Worm (Caenorhabditis elegans): ENCODE measurements around the gene F28C1.3.

The F28C1.3 gene

DNA sequence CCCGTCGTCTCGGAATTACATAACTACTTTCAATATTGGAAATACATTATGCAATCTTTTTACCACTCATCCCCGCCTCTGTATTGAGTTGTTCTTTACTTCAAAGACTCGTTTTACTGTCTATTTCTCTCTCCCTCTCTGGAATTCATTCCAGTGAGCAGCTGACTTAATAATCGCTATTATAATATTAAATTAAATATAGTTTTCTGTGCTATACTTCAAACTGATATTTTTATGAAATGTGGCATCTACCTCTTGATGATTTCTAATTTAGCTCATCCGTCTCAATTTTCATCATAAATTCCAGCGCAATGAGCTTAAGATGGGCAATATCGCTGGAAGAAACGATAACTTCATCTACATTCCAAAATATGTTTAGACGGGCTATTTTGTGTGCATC is 35.0 kb downstream of the F28C1.3 start, which contains the start of gene T28H10.1:
TSS of gene T28H10.1 (plus strand) at position 301 of the 400 bp plus-strand sequence.
- TF ChIP-seq ceh-2 (tag; optimal IDR thresholded peaks at IDR 0.05): no peak
- TF ChIP-seq mec-3 (tag; optimal IDR thresholded peaks at IDR 0.05; ENCODE audit: borderline replicate concordance): no peak
- TF ChIP-seq K09A11.1 (tag; optimal IDR thresholded peaks at IDR 0.05; ENCODE audit: insufficient read depth): no peak
- no peak for TF ChIP-seq hlh-15 (tag; optimal IDR thresholded peaks at IDR 0.05)
- no peak for TF ChIP-seq pag-3 (tag; optimal IDR thresholded peaks at IDR 0.05; ENCODE audit: borderline replicate concordance)
- TF ChIP-seq ceh-14 (tag; optimal IDR thresholded peaks at IDR 0.05): no peak
- no peak for TF ChIP-seq pha-2 (tag; optimal IDR thresholded peaks at IDR 0.05)
- TF ChIP-seq ztf-16 (tag; optimal IDR thresholded peaks at IDR 0.05): no peak

DNA sequence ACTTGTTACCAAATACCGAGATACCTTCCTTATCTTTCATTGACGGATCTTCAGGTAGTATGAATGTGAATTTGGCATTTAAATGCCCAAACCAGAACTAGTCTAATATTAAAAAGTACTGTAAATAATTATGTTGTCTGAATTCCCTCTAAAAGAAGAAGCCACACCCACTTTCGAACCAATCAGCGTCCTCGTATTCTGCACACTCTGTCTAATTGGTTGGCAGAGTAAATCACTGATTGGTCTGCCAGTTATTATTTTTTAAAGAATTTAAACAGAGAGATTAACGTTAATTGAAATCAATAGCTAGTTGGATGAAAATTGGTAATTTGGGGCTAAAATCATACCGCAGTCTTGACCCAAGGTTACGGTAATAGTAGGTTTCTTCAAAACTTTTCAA is 37.3 kb downstream of the F28C1.3 start:
- no peak for TF ChIP-seq ceh-24 (tag; optimal IDR thresholded peaks at IDR 0.05)
- TF ChIP-seq nfya-1 (tag; optimal IDR thresholded peaks at IDR 0.05): peak; percentile 50

- TF ChIP-seq nfya-1 (tag; optimal IDR thresholded peaks at IDR 0.05) (no peak), ref-2 (tag; optimal IDR thresholded peaks at IDR 0.05) (no peak), che-1 (tag; optimal IDR thresholded peaks at IDR 0.05) (no peak), ceh-22 (tag; optimal IDR thresholded peaks at IDR 0.05) (no peak), ttx-3 (tag; optimal IDR thresholded peaks at IDR 0.05) (no peak), hlh-6 (tag; optimal IDR thresholded peaks at IDR 0.05) (no peak), pha-4 (tag; optimal IDR thresholded peaks at IDR 0.05) (no peak), ceh-14 (tag; optimal IDR thresholded peaks at IDR 0.05) (no peak), hlh-13 (GFP tag; optimal IDR thresholded peaks at IDR 0.05) (no peak), ceh-9 (tag; optimal IDR thresholded peaks at IDR 0.05) (no peak), ets-4 (tag; optimal IDR thresholded peaks at IDR 0.05) (no peak), tbx-7 (tag; optimal IDR thresholded peaks at IDR 0.05) (no peak), ama-1 (optimal IDR thresholded peaks at IDR 0.05) (no peak), madf-2 (tag; optimal IDR thresholded peaks at IDR 0.05) (no peak), nhr-11 (tag; optimal IDR thresholded peaks at IDR 0.05) (no peak), pag-3 (tag; optimal IDR thresholded peaks at IDR 0.05; ENCODE audit: borderline replicate concordance) (no peak)
These were observed 37.7 kb downstream of the F28C1.3 start, which contains the start of gene nlp-46 for ce11 chrV:12506185-12506584. nlp-46 (minus strand) TSS chrV:12506285.

DNA sequence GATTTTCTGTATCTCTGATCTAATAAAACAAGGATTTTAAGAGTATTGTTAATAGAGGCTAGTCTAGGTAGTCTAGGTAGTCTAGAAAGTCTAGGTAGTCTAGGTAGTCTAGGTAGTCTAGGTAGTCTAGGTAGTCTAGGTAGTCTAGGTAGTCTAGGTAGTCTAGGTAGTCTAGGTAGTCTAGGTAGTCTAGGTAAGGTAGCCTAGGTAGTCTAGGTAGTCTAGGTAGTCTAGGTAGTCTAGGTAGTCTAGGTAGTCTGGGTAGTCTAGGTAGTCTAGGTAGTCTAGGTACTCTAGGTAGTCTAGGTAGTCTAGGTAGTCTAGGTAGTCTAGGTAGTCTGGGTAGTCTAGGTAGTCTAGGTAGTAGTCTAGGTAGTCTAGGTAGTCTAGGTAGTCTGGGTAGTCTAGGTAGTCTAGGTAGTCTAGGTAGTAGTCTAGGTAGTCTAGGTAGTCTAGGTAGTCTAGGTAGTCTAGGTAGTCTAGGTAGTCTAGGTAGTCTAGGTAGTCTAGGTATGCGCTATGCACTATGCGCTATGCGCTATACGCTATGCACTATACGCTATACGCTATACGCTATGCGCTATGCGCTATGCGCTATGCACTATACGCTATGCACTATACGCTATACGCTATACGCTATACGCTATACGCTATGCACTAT is 41.6 kb downstream of the F28C1.3 start:
- peak; percentile 68 for TF ChIP-seq unc-42 (tag; optimal IDR thresholded peaks at IDR 0.05)
- TF ChIP-seq tbx-2 (tag; optimal IDR thresholded peaks at IDR 0.05): peak; percentile 65
- TF ChIP-seq npax-4 (tag; optimal IDR thresholded peaks at IDR 0.05): peak; percentile 21
- TF ChIP-seq ceh-19 (GFP tag; optimal IDR thresholded peaks at IDR 0.05): peak; percentile 47
- TF ChIP-seq F13H6.1 (tag; optimal IDR thresholded peaks at IDR 0.05): peak; percentile 34
- peak; percentile 35 for TF ChIP-seq ceh-9 (tag; optimal IDR thresholded peaks at IDR 0.05)
- peak; percentile 38 for TF ChIP-seq ceh-48 (tag; optimal IDR thresholded peaks at IDR 0.05)
- TF ChIP-seq sox-4 (tag; optimal IDR thresholded peaks at IDR 0.05): peak; percentile 77
- TF ChIP-seq ceh-31 (tag; optimal IDR thresholded peaks at IDR 0.05): peak; percentile 7
- peak; percentile 63 for TF ChIP-seq syd-9 (tag; optimal IDR thresholded peaks at IDR 0.05)
- TF ChIP-seq elt-4 (tag; optimal IDR thresholded peaks at IDR 0.05): peak; percentile 94
- TF ChIP-seq pat-9 (tag; optimal IDR thresholded peaks at IDR 0.05): peak; percentile 69
- TF ChIP-seq madf-2 (tag; optimal IDR thresholded peaks at IDR 0.05): peak; percentile 82
- peak; percentile 60 for TF ChIP-seq gmeb-2 (tag; optimal IDR thresholded peaks at IDR 0.05)
- TF ChIP-seq fkh-6 (tag; optimal IDR thresholded peaks at IDR 0.05): peak; percentile 89
- TF ChIP-seq hlh-13 (GFP tag; optimal IDR thresholded peaks at IDR 0.05): peak; percentile 79
- peak; percentile 70 for TF ChIP-seq ceh-6 (GFP tag; optimal IDR thresholded peaks at IDR 0.05)
- peak; percentile 68 for TF ChIP-seq che-1 (tag; optimal IDR thresholded peaks at IDR 0.05)
- peak; percentile 38 for TF ChIP-seq fax-1 (tag; optimal IDR thresholded peaks at IDR 0.05)
- TF ChIP-seq C38D4.7 (GFP tag; optimal IDR thresholded peaks at IDR 0.05): peak; percentile 80
- TF ChIP-seq K02D7.2 (tag; optimal IDR thresholded peaks at IDR 0.05): peak; percentile 42
- peak; percentile 50 for TF ChIP-seq sdc-2 (tag; optimal IDR thresholded peaks at IDR 0.05)
- peak; percentile 28 for TF ChIP-seq zip-5 (tag; optimal IDR thresholded peaks at IDR 0.05)
- TF ChIP-seq T23F11.4 (GFP tag; optimal IDR thresholded peaks at IDR 0.05): peak; percentile 64
- peak; percentile 81 for TF ChIP-seq C08G9.2 (tag; optimal IDR thresholded peaks at IDR 0.05)
- TF ChIP-seq lin-11 (tag; optimal IDR thresholded peaks at IDR 0.05): peak; percentile 61
- peak; percentile 84 for TF ChIP-seq dmd-4 (tag; optimal IDR thresholded peaks at IDR 0.05; ENCODE audit: borderline replicate concordance)
- peak; percentile 92 for TF ChIP-seq hlh-6 (tag; optimal IDR thresholded peaks at IDR 0.05)

Measured in whole organism, late embryonic.